Worm (Caenorhabditis elegans) whole organism, L2 larva: Measurements from ENCODE around the gene K09C8.7.

Source experiments
- C34F6.9 ChIP-seq: fragments of 150-350 bp; optimal IDR thresholded peaks from 2 replicates; lab custom pipeline; 2014; ENCODE audit warnings: missing biosample characterization, missing genetic modification characterization
- F13H6.1 ChIP-seq: sonication (generic microtip); optimal IDR thresholded peaks from 2 replicates; lab custom pipeline; 2016; ENCODE audit warnings: missing genetic modification characterization, missing compliant biosample characterization
- ZK546.5 ChIP-seq: sonication (generic microtip); optimal IDR thresholded peaks from 2 replicates; lab custom pipeline; 2017; ENCODE audit warnings: missing biosample characterization, missing genetic modification characterization
- alr-1 ChIP-seq: fragments of 150-350 bp; optimal IDR thresholded peaks from 2 replicates; lab custom pipeline; 2014; ENCODE audit warnings: missing biosample characterization, missing genetic modification characterization
- aly-2 ChIP-seq: fragments of 150-350 bp; optimal IDR thresholded peaks from 2 replicates; lab custom pipeline; 2014; ENCODE audit warnings: missing biosample characterization, missing genetic modification characterization
- ama-1 ChIP-seq: fragments of 150-350 bp; optimal IDR thresholded peaks from 2 replicates; lab custom pipeline; 2018; ENCODE audit warnings: inconsistent platforms
- blmp-1 ChIP-seq: sonication (generic microtip); optimal IDR thresholded peaks from 2 replicates; lab custom pipeline; 2017; ENCODE audit warnings: missing genetic modification characterization, mild to moderate bottlenecking, missing compliant biosample characterization, antibody characterized with exemption, moderate library complexity; ENCODE audit not compliant: insufficient read depth
- crh-2 ChIP-seq: sonication (generic microtip); optimal IDR thresholded peaks from 2 replicates; lab custom pipeline; 2017; ENCODE audit warnings: missing biosample characterization, missing genetic modification characterization
- dmd-4 ChIP-seq: sonication (generic microtip); optimal IDR thresholded peaks from 2 replicates; lab custom pipeline; 2017; ENCODE audit warnings: missing biosample characterization, missing genetic modification characterization
- elt-1 ChIP-seq: fragments of 150-350 bp; optimal IDR thresholded peaks from 2 replicates; lab custom pipeline; 2014; ENCODE audit warnings: missing biosample characterization, missing genetic modification characterization
- fos-1 ChIP-seq: fragments of 150-350 bp; optimal IDR thresholded peaks from 2 replicates; lab custom pipeline; 2014; ENCODE audit warnings: missing biosample characterization, missing genetic modification characterization
- gmeb-1 ChIP-seq: fragments of 150-350 bp; optimal IDR thresholded peaks from 2 replicates; lab custom pipeline; 2014; ENCODE audit warnings: missing biosample characterization, missing genetic modification characterization
- lin-13 ChIP-seq: fragments of 150-350 bp; optimal IDR thresholded peaks from 2 replicates; lab custom pipeline; 2014; ENCODE audit warnings: missing biosample characterization, missing genetic modification reagents, missing genetic modification characterization
- lin-39 ChIP-seq: fragments of 150-350 bp; optimal IDR thresholded peaks from 2 replicates; lab custom pipeline; 2014; ENCODE audit warnings: missing biosample characterization, missing genetic modification reagents, missing genetic modification characterization
- lsy-2 ChIP-seq, 2 experiments: fragments of 150-350 bp in 1 of 2; sonication (generic microtip) in 1 of 2; optimal IDR thresholded peaks; 2 replicates each; lab custom pipeline; 2014 to 2017; ENCODE audit warnings: missing biosample characterization in 2 of 2, missing genetic modification characterization in 2 of 2
- mab-5 ChIP-seq: fragments of 150-350 bp; optimal IDR thresholded peaks from 2 replicates; lab custom pipeline; 2014; ENCODE audit warnings: missing biosample characterization, missing genetic modification characterization
- mbf-1 ChIP-seq: sonication (generic microtip); optimal IDR thresholded peaks from 2 replicates; lab custom pipeline; 2017; ENCODE audit warnings: missing biosample characterization, missing genetic modification characterization
- nhr-12 ChIP-seq: fragments of 150-350 bp; optimal IDR thresholded peaks from 2 replicates; lab custom pipeline; 2014; ENCODE audit warnings: missing biosample characterization, missing genetic modification characterization
- nhr-129 ChIP-seq: fragments of 150-350 bp; optimal IDR thresholded peaks from 2 replicates; lab custom pipeline; 2014; ENCODE audit warnings: missing biosample characterization, missing genetic modification characterization
- nhr-21 ChIP-seq: fragments of 150-350 bp; optimal IDR thresholded peaks from 2 replicates; lab custom pipeline; 2014; ENCODE audit warnings: missing biosample characterization, missing genetic modification characterization
- nhr-23 ChIP-seq: fragments of 150-350 bp; optimal IDR thresholded peaks from 2 replicates; lab custom pipeline; 2014; ENCODE audit warnings: missing biosample characterization, missing genetic modification reagents, missing genetic modification characterization
- nhr-25 ChIP-seq: fragments of 150-350 bp; sonication (generic microtip); optimal IDR thresholded peaks from 3 replicates; lab custom pipeline; 2014; ENCODE audit warnings: missing biosample characterization, missing genetic modification characterization
- sem-4 ChIP-seq: fragments of 150-350 bp; optimal IDR thresholded peaks from 2 replicates; lab custom pipeline; 2014; ENCODE audit warnings: missing biosample characterization, missing genetic modification reagents, missing genetic modification characterization
- sma-3 ChIP-seq: sonication (generic microtip); optimal IDR thresholded peaks from 2 replicates; lab custom pipeline; 2016; ENCODE audit warnings: missing genetic modification reagents, missing genetic modification characterization, missing compliant biosample characterization
- sma-9 ChIP-seq, 2 experiments: fragments of 150-350 bp in 1 of 2; sonication (generic microtip) in 1 of 2; optimal IDR thresholded peaks; 2 replicates each; lab custom pipeline; 2014 to 2016; ENCODE audit warnings: missing genetic modification characterization in 2 of 2, mild to moderate bottlenecking in 1 of 2, missing biosample characterization in 1 of 2, missing compliant biosample characterization in 1 of 2, missing genetic modification reagents in 1 of 2, moderate library complexity in 1 of 2
- zag-1 ChIP-seq: fragments of 150-350 bp; optimal IDR thresholded peaks from 2 replicates; lab custom pipeline; 2014; ENCODE audit warnings: missing biosample characterization, missing genetic modification characterization

Gene K09C8.7

DNA sequence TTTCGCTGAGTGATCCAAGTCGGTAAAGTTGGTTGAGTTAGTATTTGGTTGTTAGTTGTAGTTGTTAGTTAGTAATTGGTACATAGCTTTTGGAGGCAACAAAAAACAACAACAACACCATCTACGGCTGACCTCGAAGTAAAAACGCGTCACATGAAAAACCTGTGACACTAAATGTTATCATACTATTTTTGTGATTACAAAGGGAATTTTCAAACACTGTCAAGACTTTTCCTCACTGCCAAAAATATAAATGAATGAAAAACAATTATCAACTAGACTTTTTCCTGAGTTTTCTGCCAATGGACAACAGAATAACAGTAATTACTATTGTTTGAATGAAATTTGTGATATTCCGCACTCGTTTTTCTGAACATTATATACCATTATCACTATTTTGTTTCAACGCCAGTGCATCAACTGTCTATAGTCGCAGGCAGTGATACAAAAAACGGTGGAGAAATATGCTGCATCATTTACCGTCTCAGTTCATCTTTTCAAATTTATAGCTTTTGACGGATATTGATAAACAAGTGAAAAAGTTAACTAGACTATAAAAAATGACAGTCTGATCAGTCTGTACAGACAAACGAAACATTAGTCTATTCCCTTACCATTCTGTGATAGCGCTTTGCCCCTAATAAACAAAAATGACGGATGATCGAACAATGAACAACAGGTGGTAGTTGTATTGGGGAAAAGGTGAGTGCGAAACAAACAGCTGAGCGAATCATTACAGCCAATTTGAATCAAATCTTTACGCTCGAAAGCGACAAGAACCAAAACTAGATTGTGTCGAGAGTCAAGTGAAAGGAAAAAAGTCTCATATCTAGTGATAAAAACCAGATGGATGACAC is 36.5 kb downstream of the K09C8.7 start:
- TF ChIP-seq fos-1 (tag; lab: Kevin White, UChicago) (peak; percentile 39), aly-2 (tag; lab: Kevin White, UChicago) (no peak), lin-39 (tag; lab: Kevin White, UChicago) (no peak), blmp-1 (tag; lab: Kevin White, UChicago) (peak; percentile 9), nhr-21 (tag; lab: Kevin White, UChicago) (no peak), sma-3 (GFP tag; lab: Kevin White, UChicago) (peak; percentile 4)

DNA sequence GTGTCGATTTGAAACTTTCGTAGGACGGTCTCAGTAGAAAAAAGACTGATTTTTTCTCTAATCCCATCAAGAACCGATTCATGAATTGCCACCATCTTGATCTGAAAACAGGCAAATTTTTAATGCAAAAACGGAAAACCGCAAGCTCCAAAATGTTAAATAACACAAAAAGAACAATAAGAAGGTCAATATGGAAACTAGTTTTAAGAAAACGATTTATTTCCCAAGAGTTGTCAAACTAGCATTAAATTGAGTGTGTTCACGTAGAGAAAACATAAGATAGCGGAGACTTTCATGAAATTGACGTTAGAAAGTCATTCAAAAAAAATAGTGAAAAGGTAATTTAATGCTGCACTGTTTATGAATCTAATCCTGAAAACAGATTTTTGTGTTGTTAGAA is 37.2 kb downstream of the K09C8.7 start, which contains the start of gene F47B10.9:
F47B10.9 (minus strand) TSS at position 101 of the 400 bp plus-strand sequence.
- TF ChIP-seq aly-2 (tag; lab: Kevin White, UChicago) (no peak), nhr-25 (tag; lab: Kevin White, UChicago) (no peak), nhr-21 (tag; lab: Kevin White, UChicago) (no peak), elt-1 (tag; lab: Kevin White, UChicago) (no peak), zag-1 (tag; lab: Kevin White, UChicago) (no peak), F13H6.1 (no peak), dmd-4 (tag; lab: Kevin White, UChicago) (no peak)

DNA sequence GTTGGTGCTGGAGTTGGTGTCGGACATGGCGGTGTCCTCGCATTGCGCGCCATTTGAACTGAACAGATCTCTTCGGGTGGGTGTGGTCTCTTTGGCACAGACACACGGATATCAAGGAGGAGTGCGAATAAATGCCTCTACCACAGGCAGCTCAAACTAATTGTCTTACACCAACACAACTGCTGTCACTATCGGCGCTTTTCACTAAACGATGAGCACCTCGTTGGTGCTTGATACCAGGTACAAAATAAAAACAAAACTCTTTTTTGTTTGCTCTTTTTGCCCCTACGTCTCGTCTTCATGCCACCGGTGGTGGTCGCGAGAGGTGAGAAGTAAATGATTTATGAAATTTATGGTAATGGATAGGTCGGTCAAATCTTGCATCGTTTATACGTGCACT is 40.5 kb downstream of the K09C8.7 start, which contains the start of gene F47B10.8:
F47B10.8 (minus strand) TSS at position 101 of the 400 bp plus-strand sequence.
- TF ChIP-seq sma-9 (GFP tag; optimal IDR thresholded peaks at IDR 0.05; lab: Kevin White, UChicago) (peak; percentile 2), sma-9 (tag; optimal IDR thresholded peaks at IDR 0.05; lab: Kevin White, UChicago) (no peak), nhr-23 (tag; lab: Kevin White, UChicago) (no peak)

DNA sequence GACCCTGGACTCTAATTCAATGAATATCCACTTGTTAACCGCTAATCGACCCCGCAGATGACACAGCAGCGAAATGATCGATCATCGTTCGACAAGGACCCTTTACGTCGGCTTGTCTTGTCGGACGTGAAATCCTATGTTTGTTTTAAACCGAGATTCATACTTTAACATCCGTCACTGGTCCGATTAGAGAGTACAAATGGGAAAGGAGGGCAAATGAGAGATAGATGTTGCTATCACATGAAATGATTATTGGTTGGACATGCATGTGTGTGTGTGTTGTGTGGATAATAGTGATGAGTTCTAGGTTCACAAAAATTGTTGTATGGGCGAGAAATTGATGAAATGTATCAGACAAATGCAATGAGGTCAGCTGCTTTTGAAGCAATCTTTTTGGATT is 41.5 kb downstream of the K09C8.7 start:
- peak in 1 of 2 experiments; percentile 35 for TF ChIP-seq lsy-2 (tag; optimal IDR thresholded peaks at IDR 0.05; lab: Kevin White, UChicago)
- no peak for TF ChIP-seq fos-1 (tag; lab: Kevin White, UChicago)
- no peak for TF ChIP-seq lin-13
- no peak for TF ChIP-seq zag-1 (tag; lab: Kevin White, UChicago)
- TF ChIP-seq nhr-129, result peak; percentile 68
- no peak for TF ChIP-seq lin-39 (tag; lab: Kevin White, UChicago)
- no peak for TF ChIP-seq mbf-1 (tag; lab: Kevin White, UChicago)
- no peak for TF ChIP-seq nhr-12 (tag; lab: Kevin White, UChicago)
- peak; percentile 13 for TF ChIP-seq sma-9 (GFP tag; optimal IDR thresholded peaks at IDR 0.05; lab: Kevin White, UChicago)
- no peak for TF ChIP-seq sma-9 (tag; optimal IDR thresholded peaks at IDR 0.05; lab: Kevin White, UChicago)
- TF ChIP-seq alr-1, result no peak
- TF ChIP-seq gmeb-1, result no peak
- no peak for TF ChIP-seq aly-2 (tag; lab: Kevin White, UChicago)
- TF ChIP-seq dmd-4 (tag; lab: Kevin White, UChicago), result no peak
- peak; percentile 34 for TF ChIP-seq F13H6.1
- no peak for TF ChIP-seq C34F6.9
- TF ChIP-seq blmp-1 (tag; lab: Kevin White, UChicago), result no peak

DNA sequence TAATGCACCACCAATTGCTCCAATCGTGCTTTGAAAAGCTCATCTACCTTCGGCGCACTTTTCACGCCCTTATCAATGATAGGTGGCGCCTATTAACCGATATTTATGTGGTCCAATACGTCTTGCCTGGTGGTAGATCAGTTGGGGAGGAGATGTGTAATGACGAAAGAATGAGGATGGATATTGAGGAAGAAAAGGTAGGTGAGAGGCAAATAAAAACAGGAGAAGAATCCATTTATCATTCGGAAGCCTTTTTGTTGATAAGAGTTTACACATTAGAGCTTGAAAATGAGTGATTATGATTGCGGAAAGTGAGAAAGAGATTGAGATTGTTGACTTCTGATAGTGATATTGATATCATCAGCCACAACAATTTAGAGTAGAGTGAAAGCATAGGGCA is 43.8 kb downstream of the K09C8.7 start:
- TF ChIP-seq ama-1 (lab: Kevin White, UChicago), result no peak
- peak; percentile 19 for TF ChIP-seq mab-5 (tag; lab: Kevin White, UChicago)

DNA sequence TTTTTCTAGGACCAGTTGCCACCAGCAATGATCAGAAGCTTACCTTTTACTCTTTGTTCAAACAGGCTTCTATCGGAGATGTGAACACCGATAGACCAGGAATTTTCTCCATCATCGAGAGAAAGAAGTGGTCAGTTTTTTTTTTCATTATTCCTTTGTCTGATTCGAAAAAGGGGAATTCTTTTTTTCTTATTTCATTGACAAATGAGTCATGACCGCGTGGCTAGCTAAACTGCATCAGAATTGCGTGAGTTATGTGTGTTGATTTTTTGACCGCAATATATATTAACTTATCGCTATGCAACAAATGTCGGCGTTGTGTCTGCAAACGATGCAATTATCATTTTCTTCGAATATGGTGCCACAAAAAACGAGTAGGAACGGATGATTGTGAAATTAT is 47.8 kb downstream of the K09C8.7 start:
- TF ChIP-seq nhr-129 (no peak), ZK546.5 (tag; lab: Kevin White, UChicago) (no peak), sma-9 (GFP tag; optimal IDR thresholded peaks at IDR 0.05; lab: Kevin White, UChicago) (peak; percentile 35), sma-9 (tag; optimal IDR thresholded peaks at IDR 0.05; lab: Kevin White, UChicago) (no peak), crh-2 (tag; lab: Kevin White, UChicago) (no peak), sem-4 (tag; lab: Kevin White, UChicago) (no peak), fos-1 (tag; lab: Kevin White, UChicago) (peak; percentile 66), lin-39 (tag; lab: Kevin White, UChicago) (no peak)
